Fruit fly (Drosophila melanogaster) whole organism, embryonic: Measurements from ENCODE around the gene CG14721.
A peak's percentile ranks its signal among the peaks of the same experiment; 100 is the strongest.

Experiments used
- Adf1 ChIP-seq: fragments of 200-800 bp; sonication (Bioruptor generic); IDR thresholded peaks from 2 replicates; pipeline ENCODE4 v1.3.6; 2022; ENCODE audit warnings: missing biosample characterization, missing genetic modification characterization
- BEAF-32 ChIP-seq: fragments of 200-800 bp; sonication (Bioruptor generic); optimal IDR thresholded peaks from 3 replicates; lab custom pipeline; 2017; ENCODE audit warnings: missing biosample characterization, missing genetic modification characterization, mild to moderate bottlenecking, moderate library complexity, missing genetic modification reagents
- CG10366 ChIP-seq: fragments of 200-800 bp; sonication (Bioruptor generic); IDR thresholded peaks from 2 replicates; pipeline ENCODE4 v1.3.6; 2022; ENCODE audit warnings: missing biosample characterization, missing genetic modification characterization
- CG12104 ChIP-seq: fragments of 200-800 bp; sonication (Bioruptor generic); optimal IDR thresholded peaks from 3 replicates; lab custom pipeline; 2016; ENCODE audit warnings: missing biosample characterization, missing genetic modification characterization
- CG12155 ChIP-seq: fragments of 200-800 bp; sonication (Bioruptor generic); optimal IDR thresholded peaks from 3 replicates; lab custom pipeline; 2016; ENCODE audit warnings: missing biosample characterization, missing genetic modification characterization
- CG13775 ChIP-seq: fragments of 200-800 bp; sonication (Bioruptor generic); optimal IDR thresholded peaks from 3 replicates; lab custom pipeline; 2017; ENCODE audit warnings: missing biosample characterization, mild to moderate bottlenecking, missing genetic modification characterization
- CG14014 ChIP-seq: fragments of 200-800 bp; sonication (Bioruptor generic); IDR thresholded peaks from 2 replicates; pipeline ENCODE4 v1.3.6; 2022; ENCODE audit warnings: missing biosample characterization, missing genetic modification characterization
- CG15479 ChIP-seq: fragments of 200-800 bp; sonication (Bioruptor generic); optimal IDR thresholded peaks from 3 replicates; lab custom pipeline; 2019; ENCODE audit warnings: missing biosample characterization, mild to moderate bottlenecking, missing genetic modification characterization, moderate library complexity
- CG16813 ChIP-seq: fragments of 200-800 bp; sonication (Bioruptor generic); IDR thresholded peaks from 3 replicates; pipeline ENCODE4 v1.3.6; 2022; ENCODE audit warnings: missing biosample characterization, missing genetic modification characterization; ENCODE audit not compliant: partially characterized antibody
- CG17385 ChIP-seq: fragments of 200-800 bp; sonication (Bioruptor generic); optimal IDR thresholded peaks from 3 replicates; lab custom pipeline; 2018; ENCODE audit warnings: missing biosample characterization, mild to moderate bottlenecking, missing genetic modification characterization
- CG18764 ChIP-seq: fragments of 200-800 bp; sonication (Bioruptor generic); optimal IDR thresholded peaks from 3 replicates; lab custom pipeline; 2016; ENCODE audit warnings: missing biosample characterization, missing genetic modification characterization
- CG32772 ChIP-seq: fragments of 200-800 bp; sonication (Bioruptor generic); IDR thresholded peaks from 2 replicates; pipeline ENCODE4 v1.3.6; 2022; ENCODE audit warnings: missing biosample characterization, missing genetic modification characterization
- CG33213 ChIP-seq: fragments of 200-800 bp; sonication (Bioruptor generic); optimal IDR thresholded peaks from 3 replicates; lab custom pipeline; 2016; ENCODE audit warnings: missing biosample characterization, missing genetic modification characterization
- CG34376 ChIP-seq: fragments of 200-800 bp; sonication (Bioruptor generic); optimal IDR thresholded peaks from 2 replicates; lab custom pipeline; 2018; ENCODE audit warnings: missing biosample characterization, mild to moderate bottlenecking, missing genetic modification characterization
- CG5180 ChIP-seq: fragments of 200-800 bp; sonication (Bioruptor generic); optimal IDR thresholded peaks from 3 replicates; lab custom pipeline; 2017; ENCODE audit warnings: missing biosample characterization, missing genetic modification characterization, mild to moderate bottlenecking, moderate library complexity, missing genetic modification reagents
- CG6654 ChIP-seq: fragments of 200-800 bp; sonication (Bioruptor generic); optimal IDR thresholded peaks from 2 replicates; lab custom pipeline; 2017; ENCODE audit warnings: missing biosample characterization, mild to moderate bottlenecking, missing genetic modification characterization
- CG7839 ChIP-seq: fragments of 200-800 bp; sonication (Bioruptor generic); optimal IDR thresholded peaks from 3 replicates; lab custom pipeline; 2018; ENCODE audit warnings: missing biosample characterization, mild to moderate bottlenecking, missing genetic modification characterization, moderate library complexity
- CG8089 ChIP-seq: fragments of 200-800 bp; sonication (Bioruptor generic); optimal IDR thresholded peaks from 3 replicates; lab custom pipeline; 2016; ENCODE audit warnings: missing biosample characterization, missing genetic modification characterization
- CHES-1-like ChIP-seq: fragments of 200-800 bp; sonication (Bioruptor generic); optimal IDR thresholded peaks from 2 replicates; lab custom pipeline; 2016; ENCODE audit warnings: missing biosample characterization, missing genetic modification characterization
- CoRest ChIP-seq: fragments of 200-800 bp; sonication (Bioruptor generic); optimal IDR thresholded peaks from 3 replicates; lab custom pipeline; 2018; ENCODE audit warnings: missing biosample characterization, mild to moderate bottlenecking, missing genetic modification characterization, moderate library complexity
- CrebB ChIP-seq: fragments of 200-800 bp; sonication (Bioruptor generic); optimal IDR thresholded peaks from 3 replicates; lab custom pipeline; 2018; ENCODE audit warnings: missing biosample characterization, mild to moderate bottlenecking, missing genetic modification characterization
- Dp ChIP-seq: fragments of 200-800 bp; sonication (Bioruptor generic); optimal IDR thresholded peaks from 2 replicates; lab custom pipeline; 2018; ENCODE audit warnings: missing biosample characterization, mild to moderate bottlenecking, missing genetic modification characterization, moderate library complexity
- Ets97D ChIP-seq: fragments of 200-800 bp; sonication (Bioruptor generic); optimal IDR thresholded peaks from 3 replicates; lab custom pipeline; 2016; ENCODE audit warnings: missing biosample characterization, missing genetic modification characterization
- Fer3 ChIP-seq: fragments of 200-800 bp; sonication (Bioruptor generic); optimal IDR thresholded peaks from 2 replicates; lab custom pipeline; 2018; ENCODE audit warnings: missing biosample characterization, mild to moderate bottlenecking, missing genetic modification characterization, moderate library complexity
- Hr51 ChIP-seq, 2 experiments: fragments of 200-800 bp; sonication (Bioruptor generic); optimal IDR thresholded peaks; 2 replicates in 1 of 2; 3 replicates in 1 of 2; lab custom pipeline; 2016 to 2018; ENCODE audit warnings: missing biosample characterization in 2 of 2, missing genetic modification characterization in 2 of 2, mild to moderate bottlenecking in 1 of 2, moderate library complexity in 1 of 2
- NC2α ChIP-seq: fragments of 200-800 bp; sonication (Bioruptor generic); optimal IDR thresholded peaks from 2 replicates; lab custom pipeline; 2016; ENCODE audit warnings: missing biosample characterization, missing genetic modification characterization
- NK7.1 ChIP-seq: fragments of 200-800 bp; sonication (Bioruptor generic); optimal IDR thresholded peaks from 3 replicates; lab custom pipeline; 2016; ENCODE audit warnings: missing biosample characterization, missing genetic modification characterization
- Xbp1 ChIP-seq: fragments of 200-800 bp; sonication (Bioruptor generic); optimal IDR thresholded peaks from 3 replicates; lab custom pipeline; 2016; ENCODE audit warnings: missing biosample characterization, mild to moderate bottlenecking, missing genetic modification characterization
- ato ChIP-seq: fragments of 200-800 bp; sonication (Bioruptor generic); IDR thresholded peaks from 2 replicates; pipeline ENCODE4 v1.3.6; 2022; ENCODE audit warnings: missing biosample characterization, missing genetic modification characterization; ENCODE audit not compliant: partially characterized antibody
- da ChIP-seq: fragments of 200-800 bp; sonication (Bioruptor generic); optimal IDR thresholded peaks from 2 replicates; lab custom pipeline; 2016; ENCODE audit warnings: missing biosample characterization, missing genetic modification characterization
- ewg ChIP-seq: fragments of 200-800 bp; sonication (Bioruptor generic); optimal IDR thresholded peaks from 3 replicates; lab custom pipeline; 2017; ENCODE audit warnings: mild to moderate bottlenecking, missing biosample characterization, missing genetic modification reagents, missing genetic modification characterization
- fd96Cb ChIP-seq: fragments of 200-800 bp; sonication (Bioruptor generic); optimal IDR thresholded peaks from 2 replicates; lab custom pipeline; 2018; ENCODE audit warnings: missing biosample characterization, mild to moderate bottlenecking, missing genetic modification characterization, moderate library complexity
- gcm2 ChIP-seq: fragments of 200-800 bp; sonication (Bioruptor generic); optimal IDR thresholded peaks from 2 replicates; lab custom pipeline; 2016; ENCODE audit warnings: missing biosample characterization, missing genetic modification characterization
- gt ChIP-seq: fragments of 200-800 bp; sonication (Bioruptor generic); IDR thresholded peaks from 2 replicates; pipeline ENCODE4 v1.3.6; 2022; ENCODE audit warnings: missing biosample characterization, missing genetic modification characterization
- hb ChIP-seq: fragments of 200-800 bp; sonication (Bioruptor generic); IDR thresholded peaks from 3 replicates; pipeline ENCODE4 v1.3.6; 2022; ENCODE audit warnings: missing biosample characterization, missing genetic modification characterization; ENCODE audit not compliant: partially characterized antibody
- jumu ChIP-seq: fragments of 200-800 bp; sonication (Bioruptor generic); optimal IDR thresholded peaks from 3 replicates; lab custom pipeline; 2016; ENCODE audit warnings: missing biosample characterization, missing genetic modification characterization
- knrl ChIP-seq: fragments of 200-800 bp; sonication (Bioruptor generic); IDR thresholded peaks from 3 replicates; pipeline ENCODE4 v1.3.6; 2022; ENCODE audit warnings: missing biosample characterization, missing genetic modification characterization; ENCODE audit not compliant: partially characterized antibody
- lilli ChIP-seq: fragments of 200-800 bp; sonication (Bioruptor generic); optimal IDR thresholded peaks from 3 replicates; lab custom pipeline; 2016; ENCODE audit warnings: missing biosample characterization, missing genetic modification characterization
- nerfin-2 ChIP-seq: fragments of 200-800 bp; sonication (Bioruptor generic); IDR thresholded peaks from 2 replicates; pipeline ENCODE4 v1.3.6; 2022; ENCODE audit warnings: missing biosample characterization, missing genetic modification characterization; ENCODE audit not compliant: partially characterized antibody
- pum ChIP-seq: fragments of 200-800 bp; sonication (Bioruptor generic); optimal IDR thresholded peaks from 2 replicates; lab custom pipeline; 2016; ENCODE audit warnings: missing biosample characterization, missing genetic modification characterization
- sc ChIP-seq, 3 experiments: fragments of >200 bp in 2 of 3; fragments of 200-800 bp in 1 of 3; sonication (Bioruptor generic) in 1 of 3; optimal IDR thresholded peaks; 2 replicates in 2 of 3; 3 replicates in 1 of 3; lab custom pipeline; 2017; ENCODE audit warnings: mild to moderate bottlenecking in 1 of 3, missing biosample characterization in 1 of 3, missing genetic modification characterization in 1 of 3, missing genetic modification reagents in 1 of 3
- scrt ChIP-seq: fragments of 200-800 bp; sonication (Bioruptor generic); optimal IDR thresholded peaks from 2 replicates; lab custom pipeline; 2018; ENCODE audit warnings: missing biosample characterization, mild to moderate bottlenecking, missing genetic modification characterization, moderate library complexity
- sens ChIP-seq: fragments of 200-800 bp; sonication (Bioruptor generic); peaks from one replicate; lab custom pipeline; 2016; ENCODE audit warnings: missing biosample characterization, missing genetic modification characterization
- sr ChIP-seq: fragments of 200-800 bp; sonication (Bioruptor generic); IDR thresholded peaks from 3 replicates; pipeline ENCODE4 v1.3.6; 2022; ENCODE audit warnings: missing biosample characterization, missing genetic modification characterization
- stc ChIP-seq: fragments of 200-800 bp; sonication (Bioruptor generic); IDR thresholded peaks from 2 replicates; pipeline ENCODE4 v1.3.6; 2022; ENCODE audit warnings: missing biosample characterization, missing genetic modification characterization
- twi ChIP-seq: fragments of 200-800 bp; optimal IDR thresholded peaks from 2 replicates; lab custom pipeline; 2019; ENCODE audit warnings: missing biosample characterization, mild to moderate bottlenecking, missing genetic modification characterization, moderate library complexity
- wdn ChIP-seq: fragments of 200-800 bp; sonication (Bioruptor generic); IDR thresholded peaks from 2 replicates; pipeline ENCODE4 v1.3.6; 2022; ENCODE audit warnings: missing biosample characterization, missing genetic modification characterization
- zen2 ChIP-seq: fragments of 200-800 bp; sonication (Bioruptor generic); IDR thresholded peaks from 3 replicates; pipeline ENCODE4 v1.3.6; 2022; ENCODE audit warnings: missing biosample characterization, missing genetic modification characterization; ENCODE audit not compliant: partially characterized antibody
- zfh2 ChIP-seq: fragments of 200-800 bp; sonication (Bioruptor generic); optimal IDR thresholded peaks from 2 replicates; lab custom pipeline; 2016; ENCODE audit warnings: missing biosample characterization, missing genetic modification characterization

Gene CG14721

DNA sequence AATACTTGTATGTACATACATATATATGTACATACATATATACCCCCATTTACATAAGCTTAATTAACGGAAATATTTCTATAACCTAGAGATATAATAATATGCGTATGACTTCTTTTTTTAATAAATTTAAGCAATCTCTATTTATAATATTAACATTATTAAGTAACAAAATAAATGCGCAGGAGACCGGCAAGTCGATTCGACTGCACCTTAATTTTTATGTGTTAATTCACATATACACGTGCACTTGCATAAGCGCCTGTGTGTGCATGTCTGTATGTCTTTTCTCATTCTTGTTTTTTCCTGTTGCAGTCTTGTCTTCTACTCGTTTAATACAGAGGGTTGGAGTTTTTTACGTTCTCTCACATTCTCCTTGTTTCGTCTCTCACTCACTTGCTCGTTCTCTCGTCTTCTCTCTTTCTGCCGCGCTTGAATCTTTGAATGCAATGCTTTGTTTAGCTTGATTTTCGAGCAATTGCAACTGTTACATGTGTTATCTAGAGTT, 45.0 kb downstream of the CG14721 start (continued):
- TF ChIP-seq sc (optimal IDR thresholded peaks at IDR 0.05; lab: Kevin White, UChicago) (no peak), sc (GFP tag; optimal IDR thresholded peaks at IDR 0.05; lab: Kevin White, UChicago) (peak; percentile 97), CG7839 (tag; lab: Kevin White, UChicago) (peak; percentile 96), twi (tag; lab: Kevin White, UChicago) (peak; percentile 91), ewg (GFP tag; lab: Kevin White, UChicago) (peak; percentile 90), CG12155 (peak; percentile 84), Hr51 (GFP tag; optimal IDR thresholded peaks at IDR 0.05; lab: Kevin White, UChicago) (peak; percentile 61 to 86), fd96Cb (tag; lab: Kevin White, UChicago) (peak; percentile 98), zfh2 (GFP tag; lab: Kevin White, UChicago) (no peak), Adf1 (no peak), NC2α (GFP tag; lab: Kevin White, UChicago) (no peak), NK7.1 (GFP tag; lab: Kevin White, UChicago) (no peak), nerfin-2 (GFP tag; lab: Robert Waterston, UW) (no peak), hb (GFP tag; lab: Robert Waterston, UW) (no peak), CoRest (tag; lab: Kevin White, UChicago) (peak; percentile 96), CG15479 (peak; percentile 63), CG14014 (peak; percentile 36; the same call in 1 of the 2 replicates), CG12104 (GFP tag; lab: Kevin White, UChicago) (peak; percentile 84), CG6654 (GFP tag; lab: Kevin White, UChicago) (peak; percentile 86), sens (GFP tag; lab: Kevin White, UChicago) (peak; percentile 95), wdn (no peak), CG5180 (GFP tag; lab: Kevin White, UChicago) (peak; percentile 79), stc (GFP tag; lab: Robert Waterston, UW) (peak; percentile 88), sr (GFP tag; lab: Robert Waterston, UW) (no peak), CG18764 (GFP tag; lab: Kevin White, UChicago) (peak; percentile 88), pum (GFP tag; lab: Kevin White, UChicago) (peak; percentile 66), zen2 (no peak), Ets97D (no peak), BEAF-32 (GFP tag; lab: Kevin White, UChicago) (no peak), scrt (GFP tag; lab: Kevin White, UChicago) (peak; percentile 73), CG10366 (peak; percentile 83), CG13775 (GFP tag; lab: Kevin White, UChicago) (peak; percentile 93), CG8089 (no peak), CG34376 (no peak), CG33213 (GFP tag; lab: Kevin White, UChicago) (no peak), Xbp1 (GFP tag; lab: Kevin White, UChicago) (peak; percentile 93), ato (GFP tag; lab: Robert Waterston, UW) (no peak), da (GFP tag; lab: Kevin White, UChicago) (no peak), knrl (GFP tag; lab: Robert Waterston, UW) (no peak), CG16813 (GFP tag; lab: Robert Waterston, UW) (no peak), jumu (GFP tag; lab: Kevin White, UChicago) (peak; percentile 21), Fer3 (tag; lab: Kevin White, UChicago) (peak; percentile 70), Dp (no peak), CHES-1-like (GFP tag; lab: Kevin White, UChicago) (no peak), gcm2 (GFP tag; lab: Kevin White, UChicago) (no peak), CrebB (tag; lab: Kevin White, UChicago) (peak; percentile 3), gt (GFP tag; lab: Robert Waterston, UW) (peak; percentile 79), CG17385 (peak; percentile 85), lilli (GFP tag; lab: Kevin White, UChicago) (peak; percentile 60), CG32772 (peak; percentile 87)
